Fruit fly (Drosophila melanogaster): Measurements from ENCODE around the gene CG14456.

DNA sequence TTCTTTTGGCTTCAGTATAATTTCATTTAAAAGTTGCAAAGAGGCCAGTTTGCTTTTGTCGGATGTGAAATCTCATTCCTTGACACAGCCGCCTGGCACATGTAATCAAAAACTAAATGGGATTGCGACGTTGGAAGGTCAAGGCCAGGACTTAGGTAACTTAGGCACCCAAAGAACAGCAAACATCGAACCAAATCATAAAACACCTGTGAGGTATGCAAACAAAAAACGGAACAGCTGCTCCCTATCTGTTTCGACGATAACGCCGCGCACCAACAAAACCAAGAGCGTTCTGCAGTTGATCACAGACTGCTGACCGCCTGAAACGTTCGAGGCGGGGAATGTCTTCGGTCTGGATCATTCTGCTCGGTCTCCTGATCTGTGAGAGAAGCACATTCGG is 12.1 kb downstream of the CG14456 start, which contains the start of gene CG45116:
- TF ChIP-seq Dll (optimal IDR thresholded peaks at IDR 0.05) (no peak), CG8478 (optimal IDR thresholded peaks at IDR 0.05) (no peak), EcR (GFP tag; optimal IDR thresholded peaks at IDR 0.05) (no peak)

All from whole organism.